Worm (Caenorhabditis elegans) whole organism, young adult: ENCODE results near the gene fbxa-151.

ENCODE experiments used
- B0261.1 ChIP-seq: sonication (generic microtip); optimal IDR thresholded peaks from 2 replicates; lab custom pipeline; 2016; ENCODE audit warnings: mild to moderate bottlenecking, missing genetic modification characterization, moderate library complexity, missing compliant biosample characterization
- C17E4.6 ChIP-seq: fragments of 200-800 bp; sonication (Bioruptor generic); IDR thresholded peaks from 2 replicates; pipeline ENCODE4 v1.3.6; 2022; ENCODE audit warnings: missing genetic modification reagents, missing genetic modification characterization, missing compliant biosample characterization
- D2030.7 ChIP-seq: fragments of 200-800 bp; sonication (Bioruptor generic); IDR thresholded peaks from 2 replicates; pipeline ENCODE4 v1.3.6; 2022; ENCODE audit warnings: missing genetic modification reagents, missing genetic modification characterization, missing compliant biosample characterization
- F23B12.7 ChIP-seq: sonication (generic microtip); optimal IDR thresholded peaks from 2 replicates; lab custom pipeline; 2017; ENCODE audit warnings: missing genetic modification characterization, mild to moderate bottlenecking, missing compliant biosample characterization, antibody characterized with exemption, moderate library complexity; ENCODE audit not compliant: insufficient read depth
- K11D2.4 ChIP-seq: fragments of 200-800 bp; sonication (Bioruptor generic); IDR thresholded peaks from 2 replicates; pipeline ENCODE4 v1.3.6; 2022; ENCODE audit warnings: missing genetic modification reagents, missing genetic modification characterization, missing compliant biosample characterization
- K12H6.12 ChIP-seq: fragments of 200-800 bp; sonication (Bioruptor generic); optimal IDR thresholded peaks from 2 replicates; lab custom pipeline; 2018; ENCODE audit warnings: mild to moderate bottlenecking, missing genetic modification characterization, missing compliant biosample characterization
- Y53G8AR.9 ChIP-seq: fragments of 200-800 bp; sonication (Bioruptor generic); conservative IDR thresholded peaks from 2 replicates; pipeline ENCODE4 v1.3.6; 2022; ENCODE audit warnings: missing genetic modification reagents, missing genetic modification characterization, missing compliant biosample characterization
- Y56A3A.18 ChIP-seq: fragments of 200-800 bp; sonication (Bioruptor generic); IDR thresholded peaks from 2 replicates; pipeline ENCODE4 v1.3.6; 2022; ENCODE audit warnings: missing genetic modification reagents, missing genetic modification characterization, missing compliant biosample characterization
- akir-1 ChIP-seq: fragments of 200-800 bp; sonication (Bioruptor generic); optimal IDR thresholded peaks from 2 replicates; lab custom pipeline; 2018; ENCODE audit warnings: mild to moderate bottlenecking, missing genetic modification characterization, moderate library complexity, missing compliant biosample characterization
- attf-5 ChIP-seq: fragments of 200-800 bp; sonication (Bioruptor generic); optimal IDR thresholded peaks from 2 replicates; lab custom pipeline; 2018; ENCODE audit warnings: mild to moderate bottlenecking, missing genetic modification characterization, missing compliant biosample characterization
- ccch-3 ChIP-seq: fragments of 200-800 bp; sonication (Bioruptor generic); optimal IDR thresholded peaks from 2 replicates; lab custom pipeline; 2018; ENCODE audit warnings: mild to moderate bottlenecking, missing genetic modification characterization, missing compliant biosample characterization
- ceh-27 ChIP-seq: fragments of 200-800 bp; sonication (Bioruptor generic); optimal IDR thresholded peaks from 2 replicates; lab custom pipeline; 2018; ENCODE audit warnings: mild to moderate bottlenecking, missing genetic modification characterization, moderate library complexity, missing compliant biosample characterization
- ceh-40 ChIP-seq: fragments of 200-800 bp; sonication (Bioruptor generic); IDR thresholded peaks from 2 replicates; pipeline ENCODE4 v1.3.6; 2022; ENCODE audit warnings: missing genetic modification characterization, missing compliant biosample characterization
- ceh-91 ChIP-seq: fragments of 200-800 bp; sonication (Bioruptor generic); IDR thresholded peaks from 2 replicates; pipeline ENCODE4 v1.3.6; 2022; ENCODE audit warnings: missing genetic modification reagents, missing genetic modification characterization, missing compliant biosample characterization
- dox-1 ChIP-seq: fragments of 200-800 bp; sonication (Bioruptor generic); IDR thresholded peaks from 2 replicates; pipeline ENCODE4 v1.3.6; 2022; ENCODE audit warnings: missing genetic modification reagents, missing genetic modification characterization, missing compliant biosample characterization
- dpl-1 ChIP-seq: fragments of 150-350 bp; optimal IDR thresholded peaks from 2 replicates; lab custom pipeline; 2014; ENCODE audit warnings: missing biosample characterization, missing genetic modification reagents, missing genetic modification characterization
- egrh-3 ChIP-seq: fragments of 200-800 bp; sonication (Bioruptor generic); IDR thresholded peaks from 2 replicates; pipeline ENCODE4 v1.3.6; 2022; ENCODE audit warnings: missing genetic modification reagents, missing genetic modification characterization, missing compliant biosample characterization
- gei-17 ChIP-seq: fragments of 200-800 bp; sonication (Bioruptor generic); optimal IDR thresholded peaks from 2 replicates; lab custom pipeline; 2018; ENCODE audit warnings: mild to moderate bottlenecking, missing genetic modification characterization, missing compliant biosample characterization
- hmg-1.2 ChIP-seq: fragments of 200-800 bp; sonication (Bioruptor generic); IDR thresholded peaks from 2 replicates; pipeline ENCODE4 v1.3.6; 2022; ENCODE audit warnings: missing genetic modification reagents, missing genetic modification characterization, missing compliant biosample characterization
- hmg-20 ChIP-seq: fragments of 200-800 bp; sonication (Bioruptor generic); IDR thresholded peaks from 2 replicates; pipeline ENCODE4 v1.3.6; 2022; ENCODE audit warnings: missing genetic modification reagents, missing genetic modification characterization, missing compliant biosample characterization
- hrde-1 ChIP-seq: sonication (generic microtip); optimal IDR thresholded peaks from 2 replicates; lab custom pipeline; 2016; ENCODE audit warnings: missing genetic modification characterization, mild to moderate bottlenecking, missing compliant biosample characterization, moderate library complexity, missing genotype, missing genetic modification reagents, borderline replicate concordance
- let-526 ChIP-seq: fragments of 200-800 bp; sonication (Bioruptor generic); IDR thresholded peaks from 2 replicates; pipeline ENCODE4 v1.3.6; 2022; ENCODE audit warnings: missing genetic modification reagents, missing genetic modification characterization, missing compliant biosample characterization
- let-607 ChIP-seq, 2 experiments: fragments of 200-800 bp in 1 of 2; sonication (Bioruptor generic) in 1 of 2; sonication (generic microtip) in 1 of 2; optimal IDR thresholded peaks; 2 replicates each; lab custom pipeline; 2016 to 2018; ENCODE audit warnings: mild to moderate bottlenecking in 2 of 2, missing compliant biosample characterization in 2 of 2, missing genetic modification characterization in 2 of 2, moderate library complexity in 2 of 2, missing genotype in 1 of 2
- lin-26 ChIP-seq: fragments of 200-800 bp; sonication (Bioruptor generic); IDR thresholded peaks from 2 replicates; pipeline ENCODE4 v1.3.6; 2022; ENCODE audit warnings: missing genetic modification reagents, missing genetic modification characterization, missing compliant biosample characterization
- lin-40 ChIP-seq: sonication (generic microtip); optimal IDR thresholded peaks from 2 replicates; lab custom pipeline; 2016; ENCODE audit warnings: missing genetic modification characterization, mild to moderate bottlenecking, missing compliant biosample characterization, missing genotype, missing genetic modification reagents
- lin-54 ChIP-seq: fragments of 200-800 bp; sonication (Bioruptor generic); optimal IDR thresholded peaks from 2 replicates; lab custom pipeline; 2018; ENCODE audit warnings: mild to moderate bottlenecking, missing genetic modification characterization, missing compliant biosample characterization
- lsl-1 ChIP-seq: fragments of 200-800 bp; sonication (Bioruptor generic); optimal IDR thresholded peaks from 2 replicates; lab custom pipeline; 2018; ENCODE audit warnings: mild to moderate bottlenecking, missing genetic modification characterization, moderate library complexity, missing compliant biosample characterization
- lsy-27 ChIP-seq: sonication (generic microtip); optimal IDR thresholded peaks from 2 replicates; lab custom pipeline; 2017; ENCODE audit warnings: missing genetic modification characterization, mild to moderate bottlenecking, missing compliant biosample characterization, antibody characterized with exemption, missing genotype, borderline replicate concordance; ENCODE audit not compliant: insufficient read depth
- madf-10 ChIP-seq: sonication (generic microtip); optimal IDR thresholded peaks from 2 replicates; lab custom pipeline; 2016; ENCODE audit warnings: mild to moderate bottlenecking, missing genetic modification characterization, missing compliant biosample characterization
- mcd-1 ChIP-seq: fragments of 200-800 bp; sonication (Bioruptor generic); IDR thresholded peaks from 2 replicates; pipeline ENCODE4 v1.3.6; 2022; ENCODE audit warnings: missing genetic modification reagents, missing genetic modification characterization, missing compliant biosample characterization
- mxl-1 ChIP-seq: sonication (generic microtip); optimal IDR thresholded peaks from 2 replicates; lab custom pipeline; 2016; ENCODE audit warnings: missing genetic modification characterization, missing compliant biosample characterization
- nfyb-1 ChIP-seq: fragments of 200-800 bp; sonication (Bioruptor generic); IDR thresholded peaks from 2 replicates; pipeline ENCODE4 v1.3.6; 2022; ENCODE audit warnings: missing genetic modification reagents, missing genetic modification characterization, missing compliant biosample characterization
- nhr-90 ChIP-seq: sonication (generic microtip); optimal IDR thresholded peaks from 2 replicates; lab custom pipeline; 2016; ENCODE audit warnings: missing genotype, mild to moderate bottlenecking, missing genetic modification characterization, missing compliant biosample characterization
- pbrm-1 ChIP-seq: fragments of 200-800 bp; sonication (Bioruptor generic); IDR thresholded peaks from 2 replicates; pipeline ENCODE4 v1.3.6; 2022; ENCODE audit warnings: missing genetic modification reagents, missing genetic modification characterization, missing compliant biosample characterization
- rpc-1 ChIP-seq, 2 experiments: fragments of 150-350 bp in 1 of 2; sonication (generic microtip) in 1 of 2; optimal IDR thresholded peaks; 2 replicates each; lab custom pipeline; 2014 to 2018; ENCODE audit warnings: missing biosample characterization in 1 of 2, missing genetic modification characterization in 1 of 2, missing genetic modification reagents in 1 of 2, missing genotype in 1 of 2
- snpc-1.3 ChIP-seq: sonication (generic microtip); optimal IDR thresholded peaks from 2 replicates; lab custom pipeline; 2017; ENCODE audit warnings: missing genetic modification characterization, mild to moderate bottlenecking, missing compliant biosample characterization, antibody characterized with exemption, moderate library complexity, missing genotype, missing genetic modification reagents; ENCODE audit not compliant: insufficient read depth
- snpc-4 ChIP-seq, 5 experiments: fragments of 150-350 bp in 1 of 5; sonication (generic microtip) in 4 of 5; optimal IDR thresholded peaks; 2 replicates each; lab custom pipeline; 2014 to 2018; ENCODE audit warnings: missing genetic modification characterization in 5 of 5, missing biosample characterization in 3 of 5, antibody characterized with exemption in 2 of 5, mild to moderate bottlenecking in 2 of 5, missing compliant biosample characterization in 2 of 5, missing genotype in 2 of 5, moderate library complexity in 2 of 5, missing genetic modification reagents in 1 of 5
- somi-1 ChIP-seq: fragments of 200-800 bp; sonication (Bioruptor generic); optimal IDR thresholded peaks from 2 replicates; lab custom pipeline; 2018; ENCODE audit warnings: mild to moderate bottlenecking, missing genetic modification characterization, missing compliant biosample characterization
- tbp1 ChIP-seq: fragments of 200-800 bp; sonication (Bioruptor generic); optimal IDR thresholded peaks from 2 replicates; lab custom pipeline; 2018; ENCODE audit warnings: mild to moderate bottlenecking, missing genetic modification characterization, missing compliant biosample characterization
- unc-62 ChIP-seq: fragments of 150-350 bp; optimal IDR thresholded peaks from 2 replicates; lab custom pipeline; 2014; ENCODE audit warnings: missing biosample characterization, missing genetic modification reagents, missing genetic modification characterization
- zfh-2 ChIP-seq: fragments of 200-800 bp; sonication (Bioruptor generic); conservative IDR thresholded peaks from 2 replicates; pipeline ENCODE4 v1.3.6; 2022; ENCODE audit warnings: missing genetic modification reagents, missing genetic modification characterization, missing compliant biosample characterization
- ztf-18 ChIP-seq: sonication (generic microtip); optimal IDR thresholded peaks from 2 replicates; lab custom pipeline; 2016; ENCODE audit warnings: missing genotype, mild to moderate bottlenecking, missing genetic modification characterization, missing compliant biosample characterization
- ztf-26 ChIP-seq: sonication (generic microtip); optimal IDR thresholded peaks from 2 replicates; lab custom pipeline; 2017; ENCODE audit warnings: missing genetic modification characterization, missing compliant biosample characterization

The fbxa-151 gene

DNA sequence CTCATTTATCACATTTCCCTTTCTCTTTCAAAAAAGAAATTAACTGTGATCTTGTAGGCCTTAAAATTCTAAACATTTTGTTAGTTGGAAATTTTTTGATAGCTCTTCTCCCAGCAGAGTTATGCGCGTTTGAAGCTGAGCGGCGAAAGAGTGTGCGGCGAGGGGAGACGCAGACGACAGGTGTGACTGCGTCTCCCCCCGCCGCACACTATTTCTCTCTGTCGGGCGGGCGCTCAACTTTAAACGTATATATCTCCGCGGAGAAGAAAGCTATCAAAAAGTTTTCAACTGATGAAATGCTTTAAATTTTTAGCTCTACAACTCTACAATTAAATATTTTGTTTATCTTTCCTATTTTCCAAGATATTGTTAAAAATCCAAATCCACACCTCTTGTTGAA is 47.7 kb downstream of the fbxa-151 start:
- TF ChIP-seq ceh-91 (GFP tag; lab: Robert Waterston, UW): no peak
- peak; percentile 10; the same call in 1 of the 2 replicates for TF ChIP-seq egrh-3 (GFP tag; lab: Robert Waterston, UW)
- TF ChIP-seq ceh-40 (GFP tag; lab: Robert Waterston, UW): no peak
- no peak for TF ChIP-seq lin-26
- peak; percentile 97 for TF ChIP-seq hmg-1.2
- no peak for TF ChIP-seq somi-1 (GFP tag; lab: Kevin White, UChicago)
- TF ChIP-seq K12H6.12: no peak
- TF ChIP-seq, all 124 proteins: peak for 2

DNA sequence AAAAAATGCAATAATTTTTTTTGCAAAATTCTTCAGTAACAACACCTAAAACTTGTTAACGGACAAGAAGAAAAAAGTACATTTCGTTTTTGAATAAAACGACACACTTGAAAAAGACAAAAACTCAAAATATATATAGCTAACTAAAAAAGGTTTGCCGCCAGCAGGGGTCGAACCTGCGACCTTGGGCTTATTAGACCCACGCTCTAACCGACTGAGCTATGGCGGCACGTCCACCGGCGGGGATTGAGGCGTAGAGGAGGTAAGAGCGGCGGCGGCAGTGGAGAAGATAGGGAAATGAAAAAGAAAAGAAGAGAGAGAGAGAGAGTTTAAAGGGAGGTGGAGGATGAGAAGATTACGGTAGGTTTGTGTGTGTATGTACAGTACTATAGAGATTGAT is 48.5 kb downstream of the fbxa-151 start:
- peak; percentile 47; the same call in 1 of the 2 replicates for TF ChIP-seq dox-1 (GFP tag; lab: Robert Waterston, UW)
- TF ChIP-seq ztf-26 (tag; lab: Kevin White, UChicago): peak; percentile 13
- TF ChIP-seq hmg-1.2: peak; percentile 47
- TF ChIP-seq let-607 (tag; optimal IDR thresholded peaks at IDR 0.05; lab: Kevin White, UChicago): peak in 1 of 2 experiments; percentile 57
- TF ChIP-seq ztf-18: peak; percentile 42
- TF ChIP-seq ceh-27: no peak
- peak; percentile 74 for TF ChIP-seq B0261.1 (tag; lab: Kevin White, UChicago)
- TF ChIP-seq lsy-27 (tag; lab: Kevin White, UChicago): no peak
- peak; percentile 52; the same call in 1 of the 2 replicates for TF ChIP-seq pbrm-1
- TF ChIP-seq mxl-1 (tag; lab: Kevin White, UChicago): peak; percentile 25
- TF ChIP-seq K11D2.4 (GFP tag; lab: Robert Waterston, UW): no peak
- no peak for TF ChIP-seq unc-62
- no peak for TF ChIP-seq akir-1
- peak; percentile 51 for TF ChIP-seq D2030.7 (GFP tag; lab: Robert Waterston, UW)
- peak; percentile 49; the same call in 1 of the 2 replicates for TF ChIP-seq zfh-2 (GFP tag; lab: Robert Waterston, UW)
- peak; percentile 28 for TF ChIP-seq lin-40
- peak; percentile 91 for TF ChIP-seq tbp1 (GFP tag; lab: Kevin White, UChicago)
- no peak for TF ChIP-seq let-526 (GFP tag; lab: Robert Waterston, UW)
- TF ChIP-seq madf-10 (tag; lab: Kevin White, UChicago): no peak
- peak; percentile 59 for TF ChIP-seq rpc-1 (optimal IDR thresholded peaks at IDR 0.05; lab: Kevin White, UChicago)
- peak; percentile 78 for TF ChIP-seq rpc-1 (tag; optimal IDR thresholded peaks at IDR 0.05; lab: Kevin White, UChicago)
- TF ChIP-seq snpc-1.3 (tag; lab: Kevin White, UChicago): peak; percentile 38
- TF ChIP-seq Y53G8AR.9 (GFP tag; lab: Robert Waterston, UW): peak; percentile 36; the same call in 1 of the 2 replicates
- TF ChIP-seq lin-26: peak; percentile 73; the same call in 1 of the 2 replicates
- TF ChIP-seq nhr-90 (tag; lab: Kevin White, UChicago): peak; percentile 36
- no peak for TF ChIP-seq snpc-4 (GFP tag; optimal IDR thresholded peaks at IDR 0.05; lab: Kevin White, UChicago)
- peak in 1 of 4 experiments; percentile 25 for TF ChIP-seq snpc-4 (tag; optimal IDR thresholded peaks at IDR 0.05; lab: Kevin White, UChicago)
- TF ChIP-seq lin-54 (GFP tag; lab: Kevin White, UChicago): peak; percentile 24
- TF ChIP-seq dpl-1 (GFP tag; lab: Kevin White, UChicago): peak; percentile 8
- no peak for TF ChIP-seq hmg-20
- TF ChIP-seq F23B12.7: peak; percentile 36
- TF ChIP-seq Y56A3A.18 (GFP tag; lab: Robert Waterston, UW): 0 out of 2 replicates have a peak, but pooled peaks have one; percentile 34
- peak; percentile 9 for TF ChIP-seq lsl-1 (GFP tag; lab: Kevin White, UChicago)
- TF ChIP-seq gei-17: no peak
- no peak for TF ChIP-seq ccch-3
- no peak for TF ChIP-seq C17E4.6 (GFP tag; lab: Robert Waterston, UW)
- TF ChIP-seq egrh-3 (GFP tag; lab: Robert Waterston, UW): peak; percentile 52
- TF ChIP-seq hrde-1: no peak
- TF ChIP-seq attf-5 (GFP tag; lab: Kevin White, UChicago): peak; percentile 29
- peak; percentile 42 for TF ChIP-seq mcd-1 (GFP tag; lab: Robert Waterston, UW)
- 0 out of 2 replicates have a peak, but pooled peaks have one; percentile 45 for TF ChIP-seq nfyb-1
